Worm (Caenorhabditis elegans): Measurements from ENCODE around the gene hsp-17.

hsp-17 gene

ce11 chrV:8348959-8349389 is 36.8 kb downstream of the hsp-17 start (continued):
- TF ChIP-seq vab-15 (tag; optimal IDR thresholded peaks at IDR 0.05) (no peak), nhr-47 (tag; optimal IDR thresholded peaks at IDR 0.05) (peak; percentile 95), unc-30 (tag; optimal IDR thresholded peaks at IDR 0.05) (no peak), pax-3 (tag; optimal IDR thresholded peaks at IDR 0.05) (peak; percentile 74), elt-2 (tag; optimal IDR thresholded peaks at IDR 0.05) (peak; percentile 89), ets-5 (GFP tag; IDR thresholded peaks at IDR 0.05) (no peak), tbx-2 (tag; optimal IDR thresholded peaks at IDR 0.05) (peak; percentile 85), nhr-76 (tag; optimal IDR thresholded peaks at IDR 0.05) (no peak), mdl-1 (tag; optimal IDR thresholded peaks at IDR 0.05) (peak in 1 of 2 experiments; percentile 59), nhr-19 (GFP tag; conservative IDR thresholded peaks at IDR 0.05) (peak; percentile 95), lsy-2 (tag; optimal IDR thresholded peaks at IDR 0.05) (peak; percentile 59 to 84), pqm-1 (tag; optimal IDR thresholded peaks at IDR 0.05) (no peak), nhr-237 (tag; optimal IDR thresholded peaks at IDR 0.05) (peak; percentile 8), unc-86 (tag; optimal IDR thresholded peaks at IDR 0.05) (peak; percentile 68), pag-3 (tag; optimal IDR thresholded peaks at IDR 0.05; ENCODE audit: borderline replicate concordance, insufficient read depth) (no peak), tlp-1 (tag; optimal IDR thresholded peaks at IDR 0.05) (no peak), nhr-71 (tag; optimal IDR thresholded peaks at IDR 0.05) (peak; percentile 95), egl-27 (tag; optimal IDR thresholded peaks at IDR 0.05) (no peak), ztf-4 (tag; optimal IDR thresholded peaks at IDR 0.05) (peak; percentile 77), C16A3.4 (tag; optimal IDR thresholded peaks at IDR 0.05) (peak; percentile 39), C04F5.9 (tag; optimal IDR thresholded peaks at IDR 0.05) (peak; percentile 45), Y116A8C.19 (tag; optimal IDR thresholded peaks at IDR 0.05; ENCODE audit: borderline replicate concordance) (no peak), ceh-82 (tag; optimal IDR thresholded peaks at IDR 0.05) (peak; percentile 85 to 86 (median 85)), C34B4.2 (tag; optimal IDR thresholded peaks at IDR 0.05) (no peak), irx-1 (tag; optimal IDR thresholded peaks at IDR 0.05) (peak; percentile 80), xbp-1 (tag; optimal IDR thresholded peaks at IDR 0.05) (peak; percentile 89), lin-15B (tag; optimal IDR thresholded peaks at IDR 0.05) (peak; percentile 46), dpl-1 (GFP tag; optimal IDR thresholded peaks at IDR 0.05) (peak; percentile 37 to 64 (median 56)), ceh-63 (GFP tag; optimal IDR thresholded peaks at IDR 0.05) (no peak), nhr-85 (tag) (peak; percentile 97), jun-1 (tag; optimal IDR thresholded peaks at IDR 0.05) (peak; percentile 55), zip-4 (GFP tag; optimal IDR thresholded peaks at IDR 0.05) (peak; percentile 69), sptf-1 (tag; optimal IDR thresholded peaks at IDR 0.05) (no peak), lin-35 (GFP tag; optimal IDR thresholded peaks at IDR 0.05) (peak; percentile 56 to 79), fkh-10 (GFP tag; optimal IDR thresholded peaks at IDR 0.05) (peak; percentile 25), snu-23 (GFP tag; optimal IDR thresholded peaks at IDR 0.05) (peak; percentile 95), aly-2 (tag; optimal IDR thresholded peaks at IDR 0.05) (peak; percentile 49), elt-3 (tag; optimal IDR thresholded peaks at IDR 0.05) (peak; percentile 16 to 80 (median 29)), mab-9 (GFP tag; IDR thresholded peaks at IDR 0.05) (peak; percentile 74), egl-13 (tag; optimal IDR thresholded peaks at IDR 0.05) (peak; percentile 56), swsn-7 (tag; optimal IDR thresholded peaks at IDR 0.05) (peak; percentile 93), lir-3 (tag; optimal IDR thresholded peaks at IDR 0.05; ENCODE audit: poor library complexity) (peak; percentile 50), hlh-4 (tag; optimal IDR thresholded peaks at IDR 0.05) (no peak), alr-1 (tag; optimal IDR thresholded peaks at IDR 0.05; ENCODE audit: borderline replicate concordance) (no peak), fos-1 (tag; optimal IDR thresholded peaks at IDR 0.05) (peak; percentile 75), unc-62 (GFP tag; optimal IDR thresholded peaks at IDR 0.05) (no peak), zag-1 (tag; optimal IDR thresholded peaks at IDR 0.05) (no peak), nhr-20 (tag; optimal IDR thresholded peaks at IDR 0.05) (peak; percentile 95), ztf-11 (tag; optimal IDR thresholded peaks at IDR 0.05) (peak in 1 of 2 experiments; percentile 69), hpl-2 (GFP tag; optimal IDR thresholded peaks at IDR 0.05) (peak; percentile 63), sup-37 (GFP tag; optimal IDR thresholded peaks at IDR 0.05) (peak; percentile 73), rnt-1 (tag; optimal IDR thresholded peaks at IDR 0.05) (peak; percentile 97)
